Fruit fly (Drosophila melanogaster): ENCODE results near the gene CG18789.
"Not testable (repeated sequence)": the region's sequence is repeated elsewhere in the genome, so short reads cannot be mapped to it uniquely, and the experiment has no call there.

CG18789 gene

DNA sequence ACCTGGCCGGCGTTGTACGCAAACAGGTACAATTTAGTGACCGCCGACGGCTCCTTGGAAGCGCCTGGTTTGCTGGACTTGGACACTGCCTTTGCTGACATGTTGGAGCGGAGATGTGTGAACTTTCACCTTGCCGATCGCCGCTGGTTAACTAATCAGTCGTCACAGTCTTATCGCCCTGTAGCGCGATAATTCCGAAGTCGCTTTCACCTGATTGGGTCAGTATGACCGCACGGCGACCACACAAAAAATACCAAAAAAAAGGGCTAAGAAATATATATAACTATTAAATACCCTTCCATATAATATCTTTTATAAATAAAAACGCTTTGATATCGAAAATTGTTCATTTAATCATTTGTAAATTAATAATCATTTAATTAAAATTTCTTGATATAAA lies 6.8 kb upstream of the CG18789 start, which contains the start of gene Hacd1:
Hacd1 (minus strand) TSS at position 216 of the 400 bp plus-strand sequence.
- TF ChIP-seq CG11617 (GFP tag; optimal IDR thresholded peaks at IDR 0.05) (no peak), CG14711 (tag; optimal IDR thresholded peaks at IDR 0.05) (no peak), CG12768 (GFP tag; optimal IDR thresholded peaks at IDR 0.05) (peak; percentile 70), cic (GFP tag; optimal IDR thresholded peaks at IDR 0.05) (peak; percentile 69), CG7045 (GFP tag; optimal IDR thresholded peaks at IDR 0.05) (peak; percentile 41), CG33017 (tag; optimal IDR thresholded peaks at IDR 0.05) (peak; percentile 17), bab1 (GFP tag; optimal IDR thresholded peaks at IDR 0.05) (peak; percentile 38), Mnt (GFP tag; optimal IDR thresholded peaks at IDR 0.05) (peak; percentile 5)

DNA sequence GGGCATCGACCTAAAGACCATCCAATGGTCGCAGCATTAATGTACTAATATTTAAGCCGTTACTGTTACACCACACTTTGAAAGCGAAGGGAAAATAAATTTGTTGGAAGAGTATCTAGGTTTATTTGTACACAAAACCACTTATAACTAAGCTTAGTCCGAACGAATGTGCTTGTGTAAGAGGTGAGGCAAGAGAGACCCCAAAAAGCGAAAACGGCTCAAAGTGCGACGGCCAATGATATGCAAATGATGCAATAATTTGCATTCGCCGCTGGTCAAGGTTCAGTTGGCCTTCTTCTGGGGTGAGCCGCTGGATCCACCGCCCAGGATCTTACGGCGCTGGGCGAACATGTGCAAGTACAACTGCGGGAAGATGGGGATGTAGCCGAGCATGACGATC lies 5.9 kb upstream of the CG18789 start:
- TF ChIP-seq CG12768 (GFP tag; optimal IDR thresholded peaks at IDR 0.05) (peak; percentile 58), tj (GFP tag; optimal IDR thresholded peaks at IDR 0.05) (peak; percentile 42), pad (GFP tag; optimal IDR thresholded peaks at IDR 0.05) (no peak)

DNA sequence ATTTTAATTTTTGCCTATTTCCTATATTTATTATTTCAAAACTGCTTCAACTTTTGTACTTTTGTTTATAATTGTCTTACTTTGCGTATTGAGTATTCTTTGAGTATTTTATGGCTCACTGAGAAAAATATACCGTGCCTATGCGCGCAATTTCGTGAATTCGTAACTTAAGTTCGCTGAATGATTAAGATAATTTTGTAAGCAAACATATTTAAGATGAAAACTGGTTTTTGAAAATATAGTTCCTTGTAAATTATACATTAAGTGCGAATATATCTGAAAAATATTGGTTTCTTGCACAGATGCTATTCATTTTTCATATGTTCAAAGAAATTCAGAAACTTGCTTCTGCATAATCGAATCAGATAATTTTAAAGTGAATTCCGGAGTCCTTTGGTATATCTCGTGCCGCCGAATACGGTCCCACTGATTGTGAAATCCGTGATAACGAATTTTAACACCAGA lies 4.0 kb upstream of the CG18789 start, which contains the start of the genes CG18787 and Nfs1:
CG18787 (minus strand) TSS at position 101 of the 465 bp plus-strand sequence.
Nfs1 (plus strand) TSS at position 415 of the 465 bp plus-strand sequence.
- TF ChIP-seq CG14711 (tag; optimal IDR thresholded peaks at IDR 0.05); CG7101 (tag; optimal IDR thresholded peaks at IDR 0.05); cnc (optimal IDR thresholded peaks at IDR 0.05): not testable (repeated sequence)

DNA sequence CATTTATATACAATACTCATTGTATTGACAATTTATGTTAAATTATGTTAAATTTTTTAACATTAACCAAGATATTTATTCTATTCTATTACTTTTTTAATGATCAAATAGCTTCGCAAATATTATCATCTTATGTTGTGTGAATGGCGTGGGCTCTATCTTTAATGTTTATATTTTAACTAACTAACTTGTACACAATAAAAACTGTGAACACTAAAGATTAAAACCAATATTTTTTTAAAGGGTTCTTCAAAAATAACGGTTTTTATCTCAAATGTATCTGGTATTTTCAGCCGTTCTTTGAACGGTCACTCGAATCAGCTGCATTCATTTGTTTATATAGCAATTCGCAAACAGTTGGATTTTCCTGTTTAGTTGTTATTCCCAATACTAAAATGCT lies 1.3 kb upstream of the CG18789 start, which contains the start of gene Ada1-1:
Ada1-1 (plus strand) TSS at position 301 of the 400 bp plus-strand sequence.
- not testable (repeated sequence) for TF ChIP-seq CG14711 (tag; optimal IDR thresholded peaks at IDR 0.05); cnc (optimal IDR thresholded peaks at IDR 0.05); Hr96 (GFP tag; optimal IDR thresholded peaks at IDR 0.05)

DNA sequence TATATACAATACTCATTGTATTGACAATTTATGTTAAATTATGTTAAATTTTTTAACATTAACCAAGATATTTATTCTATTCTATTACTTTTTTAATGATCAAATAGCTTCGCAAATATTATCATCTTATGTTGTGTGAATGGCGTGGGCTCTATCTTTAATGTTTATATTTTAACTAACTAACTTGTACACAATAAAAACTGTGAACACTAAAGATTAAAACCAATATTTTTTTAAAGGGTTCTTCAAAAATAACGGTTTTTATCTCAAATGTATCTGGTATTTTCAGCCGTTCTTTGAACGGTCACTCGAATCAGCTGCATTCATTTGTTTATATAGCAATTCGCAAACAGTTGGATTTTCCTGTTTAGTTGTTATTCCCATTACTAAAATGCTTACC lies 2.6 kb downstream of the CG18789 start, which contains the start of gene Ada1-2:
Ada1-2 (plus strand) TSS at position 301 of the 400 bp plus-strand sequence.
- TF ChIP-seq pad (GFP tag; optimal IDR thresholded peaks at IDR 0.05); CG7101 (tag; optimal IDR thresholded peaks at IDR 0.05); CG33017 (tag; optimal IDR thresholded peaks at IDR 0.05): not testable (repeated sequence)

DNA sequence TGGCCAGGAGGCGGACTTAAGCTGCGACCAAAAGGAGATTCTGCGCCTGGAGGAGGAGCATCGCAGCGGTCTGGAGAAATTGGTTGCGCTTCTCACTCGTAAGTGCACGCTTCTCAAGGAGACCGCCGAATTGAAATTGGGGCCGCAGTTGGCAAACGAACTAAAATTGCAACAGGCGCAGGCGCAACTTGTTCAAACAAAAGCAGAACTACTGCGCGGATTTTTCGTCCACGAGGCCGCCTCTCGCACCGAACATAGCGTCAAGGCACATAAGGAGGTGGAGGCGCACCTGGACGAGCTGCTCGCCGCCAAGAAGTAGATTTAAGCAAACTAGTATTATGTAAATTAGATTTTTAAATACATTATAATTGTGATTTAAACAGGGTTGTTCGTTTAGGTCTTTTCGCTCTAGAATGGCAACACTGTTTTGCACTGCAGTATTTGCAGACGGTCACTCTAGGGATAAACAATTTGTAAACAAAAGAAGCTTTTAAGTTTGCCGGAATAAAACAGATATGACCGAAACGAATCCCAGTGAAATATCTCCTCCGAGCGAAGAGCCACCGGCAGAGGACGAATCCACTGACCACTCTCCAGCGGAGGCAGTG lies 4.7 kb downstream of the CG18789 start, which contains the start of gene escl:
escl (plus strand) TSS at position 470 of the 608 bp plus-strand sequence.
- TF ChIP-seq kay (GFP tag; ENCODE audit: borderline replicate concordance): no peak
- no peak for TF ChIP-seq Clk (GFP tag; optimal IDR thresholded peaks at IDR 0.05)
- TF ChIP-seq CG5204 (GFP tag; optimal IDR thresholded peaks at IDR 0.05): no peak
- no peak for TF ChIP-seq Mnt (GFP tag; optimal IDR thresholded peaks at IDR 0.05)
- TF ChIP-seq CG33017 (tag; optimal IDR thresholded peaks at IDR 0.05): no peak
- no peak for TF ChIP-seq Crg-1 (GFP tag; optimal IDR thresholded peaks at IDR 0.05)
- TF ChIP-seq CG14711 (tag; optimal IDR thresholded peaks at IDR 0.05): peak; percentile 89
- TF ChIP-seq CG11617 (GFP tag; optimal IDR thresholded peaks at IDR 0.05): peak; percentile 3

DNA sequence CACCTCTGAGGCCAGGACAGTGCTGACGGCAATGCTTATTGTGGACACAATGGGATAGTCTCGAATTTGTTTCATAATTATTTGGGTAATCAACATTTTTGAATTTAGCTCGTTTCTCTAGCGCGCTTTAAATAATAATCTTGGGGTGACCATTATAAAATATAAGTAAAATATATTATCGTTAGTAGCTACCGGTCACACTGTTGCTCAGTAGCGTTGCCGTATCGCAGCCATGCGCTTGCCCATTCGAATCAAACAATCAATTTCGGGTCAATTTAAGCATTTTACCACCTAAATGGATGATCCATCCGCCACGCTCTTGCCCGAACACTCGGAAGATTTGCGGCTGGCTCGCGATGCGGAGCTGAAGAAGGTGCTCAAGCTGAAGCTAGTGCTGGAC lies 5.5 kb downstream of the CG18789 start, which contains the start of the genes zuc and dgt2:
zuc (minus strand) TSS at position 154 of the 400 bp plus-strand sequence.
dgt2 (plus strand) TSS at position 208 of the 400 bp plus-strand sequence.
- TF ChIP-seq tj (GFP tag; optimal IDR thresholded peaks at IDR 0.05) (no peak), pad (GFP tag; optimal IDR thresholded peaks at IDR 0.05) (no peak), Clk (GFP tag; optimal IDR thresholded peaks at IDR 0.05) (no peak), CG14711 (tag; optimal IDR thresholded peaks at IDR 0.05) (no peak), CG7101 (tag; optimal IDR thresholded peaks at IDR 0.05) (no peak), CG11617 (GFP tag; optimal IDR thresholded peaks at IDR 0.05) (no peak), CG12768 (GFP tag; optimal IDR thresholded peaks at IDR 0.05) (no peak), bab1 (GFP tag; optimal IDR thresholded peaks at IDR 0.05) (no peak), CG7045 (GFP tag; optimal IDR thresholded peaks at IDR 0.05) (no peak), Mnt (GFP tag; optimal IDR thresholded peaks at IDR 0.05) (no peak), toe (GFP tag; optimal IDR thresholded peaks at IDR 0.05) (no peak)

DNA sequence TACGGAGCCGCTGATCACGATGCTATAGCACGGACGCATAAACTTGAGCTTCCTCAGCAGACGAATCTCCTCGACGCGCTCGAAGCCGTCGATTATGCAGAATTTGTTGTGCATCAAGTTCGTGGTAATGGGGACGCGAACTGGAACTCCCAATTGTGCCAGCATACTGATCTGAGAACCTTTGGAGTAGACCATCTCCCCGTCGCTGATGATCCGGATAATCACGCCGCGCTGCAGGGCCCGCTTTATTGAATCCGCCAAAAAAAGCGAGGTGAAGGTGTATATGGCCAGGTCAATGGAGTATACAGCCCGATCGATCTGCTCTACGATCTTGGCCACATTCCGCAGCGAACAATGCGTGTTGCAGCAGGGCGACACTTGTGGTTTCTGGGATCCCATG lies 6.0 kb downstream of the CG18789 start:
- TF ChIP-seq bab1 (GFP tag; optimal IDR thresholded peaks at IDR 0.05) (no peak), cic (GFP tag; optimal IDR thresholded peaks at IDR 0.05) (no peak), CG7045 (GFP tag; optimal IDR thresholded peaks at IDR 0.05) (no peak), CG11617 (GFP tag; optimal IDR thresholded peaks at IDR 0.05) (no peak), Crg-1 (GFP tag; optimal IDR thresholded peaks at IDR 0.05) (no peak), CG12768 (GFP tag; optimal IDR thresholded peaks at IDR 0.05) (no peak), CG5204 (GFP tag; optimal IDR thresholded peaks at IDR 0.05) (no peak), Clk (GFP tag; optimal IDR thresholded peaks at IDR 0.05) (no peak), toe (GFP tag; optimal IDR thresholded peaks at IDR 0.05) (no peak), kay (GFP tag; ENCODE audit: borderline replicate concordance) (no peak), CG14711 (tag; optimal IDR thresholded peaks at IDR 0.05) (no peak), tj (GFP tag; optimal IDR thresholded peaks at IDR 0.05) (no peak)
